Worm (Caenorhabditis elegans) whole organism, L1 larva: ENCODE measurements around the gene pygl-1.

ENCODE experiments used
- alr-1 ChIP-seq: fragments of 200-800 bp; sonication (Bioruptor generic); optimal IDR thresholded peaks from 2 replicates; lab custom pipeline; 2018; ENCODE audit warnings: borderline replicate concordance, mild to moderate bottlenecking, missing genetic modification characterization, missing compliant biosample characterization
- nhr-76 ChIP-seq: sonication (generic microtip); optimal IDR thresholded peaks from 2 replicates; lab custom pipeline; 2017; ENCODE audit warnings: missing biosample characterization, missing genetic modification characterization
- unc-98 ChIP-seq: fragments of 200-800 bp; sonication (Bioruptor generic); IDR thresholded peaks from 2 replicates; pipeline ENCODE4 v1.3.6; 2022; ENCODE audit warnings: missing genetic modification characterization, missing compliant biosample characterization

- TF ChIP-seq nhr-76 (tag; lab: Kevin White, UChicago) (no peak), alr-1 (tag; lab: Kevin White, UChicago) (no peak), unc-98 (GFP tag; lab: Robert Waterston, UW) (no peak)
These were observed 21.4 kb upstream of the pygl-1 start, which contains the start of gene grl-31 for ce11 chrV:3557422-3557821.
